Worm (Caenorhabditis elegans): ENCODE measurements around the gene W09D6.5.

ce11 chrIII:11063259-11063658, 25.0 kb upstream of the W09D6.5 start, which contains the start of gene rsa-2:
- TF ChIP-seq fkh-6 (tag; optimal IDR thresholded peaks at IDR 0.05) (no peak), elt-4 (tag; optimal IDR thresholded peaks at IDR 0.05) (no peak), hlh-30 (tag; optimal IDR thresholded peaks at IDR 0.05; ENCODE audit: insufficient read depth) (no peak), hlh-15 (tag; optimal IDR thresholded peaks at IDR 0.05) (no peak), ttx-3 (tag; optimal IDR thresholded peaks at IDR 0.05) (no peak)
